Fruit fly (Drosophila melanogaster): ENCODE data around the gene CG33159.
A peak's percentile ranks its signal among the peaks of the same experiment; 100 is the strongest.

The CG33159 gene

DNA sequence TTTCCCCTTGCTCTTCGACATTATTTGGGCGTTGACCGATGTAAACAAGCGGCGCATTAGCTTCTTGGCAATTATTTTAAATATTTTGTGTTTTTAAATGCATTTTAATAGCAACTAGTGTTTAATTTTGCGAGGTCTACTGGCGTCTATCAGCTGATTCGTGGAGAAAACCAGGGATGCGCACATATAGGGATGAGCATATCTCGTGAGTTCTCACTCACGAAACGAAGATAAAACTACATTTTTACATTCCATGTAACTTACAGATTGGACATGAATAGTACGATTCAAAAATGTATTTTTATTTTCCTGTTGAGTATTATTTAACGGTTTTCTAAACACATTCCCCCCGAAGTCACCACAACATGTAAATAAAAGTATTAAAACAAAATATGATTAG, 6.8 kb downstream of the CG33159 start, which contains the start of gene CG14966 (continued):
- TF ChIP-seq CG11560 (tag; IDR thresholded peaks at IDR 0.05) (0 out of 3 replicates have a peak, but pooled peaks have one; percentile 42), Hsf (GFP tag; optimal IDR thresholded peaks at IDR 0.05) (peak; percentile 15), Poxn (GFP tag; IDR thresholded peaks at IDR 0.05) (no peak), CG6654 (GFP tag; optimal IDR thresholded peaks at IDR 0.05) (no peak), trem (tag; optimal IDR thresholded peaks at IDR 0.05) (peak; percentile 76), br (optimal IDR thresholded peaks at IDR 0.05) (no peak), CG3847 (GFP tag; IDR thresholded peaks at IDR 0.05) (peak; percentile 44), zen (tag; optimal IDR thresholded peaks at IDR 0.05) (no peak), chm (GFP tag; IDR thresholded peaks at IDR 0.05) (peak; percentile 30; the same call in 1 of the 2 replicates), CG3281 (GFP tag; optimal IDR thresholded peaks at IDR 0.05) (no peak), CG11504 (tag; optimal IDR thresholded peaks at IDR 0.05) (peak; percentile 32), CG4328 (GFP tag; optimal IDR thresholded peaks at IDR 0.05) (no peak), CG4854 (GFP tag; optimal IDR thresholded peaks at IDR 0.05) (peak; percentile 19), Eip74EF (GFP tag; optimal IDR thresholded peaks at IDR 0.05) (no peak), CG9609 (GFP tag; optimal IDR thresholded peaks at IDR 0.05) (no peak), D19A (tag; optimal IDR thresholded peaks at IDR 0.05) (no peak), CG11085 (GFP tag; IDR thresholded peaks at IDR 0.05) (no peak), HmgZ (tag; optimal IDR thresholded peaks at IDR 0.05) (peak; percentile 69), stwl (tag; optimal IDR thresholded peaks at IDR 0.05) (peak; percentile 43), nerfin-2 (GFP tag; IDR thresholded peaks at IDR 0.05; ENCODE audit: partially characterized antibody) (peak; percentile 66; the same call in 1 of the 2 replicates), jigr1 (GFP tag; IDR thresholded peaks at IDR 0.05) (no peak), CG12659 (GFP tag; optimal IDR thresholded peaks at IDR 0.05) (peak; percentile 62), CG14860 (GFP tag; IDR thresholded peaks at IDR 0.05; ENCODE audit: partially characterized antibody) (peak; percentile 73), HmgD (GFP tag; optimal IDR thresholded peaks at IDR 0.05) (peak; percentile 44), Six4 (GFP tag; optimal IDR thresholded peaks at IDR 0.05) (no peak), sc (optimal IDR thresholded peaks at IDR 0.05) (no peak), sc (GFP tag; optimal IDR thresholded peaks at IDR 0.05) (no peak), scrt (GFP tag; optimal IDR thresholded peaks at IDR 0.05) (peak; percentile 96), CG4404 (GFP tag; IDR thresholded peaks at IDR 0.05) (no peak), CG17186 (GFP tag; optimal IDR thresholded peaks at IDR 0.05) (no peak), CG2202 (tag; optimal IDR thresholded peaks at IDR 0.05) (no peak), org-1 (GFP tag; optimal IDR thresholded peaks at IDR 0.05) (no peak), CG7839 (tag; optimal IDR thresholded peaks at IDR 0.05) (peak; percentile 23), Trl (optimal IDR thresholded peaks at IDR 0.05) (no peak), Trl (GFP tag; optimal IDR thresholded peaks at IDR 0.05) (no peak), CG3995 (GFP tag; optimal IDR thresholded peaks at IDR 0.05) (peak; percentile 15), CG1529 (GFP tag; optimal IDR thresholded peaks at IDR 0.05) (no peak), kah (GFP tag; optimal IDR thresholded peaks at IDR 0.05) (peak; percentile 15), Gsc (GFP tag; IDR thresholded peaks at IDR 0.05) (no peak), CG16815 (GFP tag; optimal IDR thresholded peaks at IDR 0.05) (no peak), CG13123 (GFP tag; optimal IDR thresholded peaks at IDR 0.05) (no peak), ara (GFP tag; IDR thresholded peaks at IDR 0.05) (no peak), Dbx (GFP tag; IDR thresholded peaks at IDR 0.05) (peak; percentile 57; the same call in 2 of the 3 replicates), Myb (GFP tag; optimal IDR thresholded peaks at IDR 0.05) (peak; percentile 95), onecut (GFP tag; IDR thresholded peaks at IDR 0.05) (no peak), nau (GFP tag; optimal IDR thresholded peaks at IDR 0.05) (no peak), B-H1 (GFP tag; IDR thresholded peaks at IDR 0.05) (no peak), nom (GFP tag; optimal IDR thresholded peaks at IDR 0.05) (peak; percentile 33), sima (GFP tag; optimal IDR thresholded peaks at IDR 0.05) (no peak), CG2889 (GFP tag; IDR thresholded peaks at IDR 0.05) (no peak), CG13424 (tag; optimal IDR thresholded peaks at IDR 0.05) (peak; percentile 31), dati (GFP tag; IDR thresholded peaks at IDR 0.05) (no peak), sens (GFP tag) (peak; percentile 88)
